Fruit fly (Drosophila melanogaster): ENCODE measurements around the gene CG1271.

dm6 chr3L:3081966-3082516 is 29.7 kb downstream of the CG1271 start:
- TF ChIP-seq Sin3A (optimal IDR thresholded peaks at IDR 0.05) (no peak), h (optimal IDR thresholded peaks at IDR 0.05) (no peak), psq (optimal IDR thresholded peaks at IDR 0.05) (no peak), insv (optimal IDR thresholded peaks at IDR 0.05) (no peak)

Data from Kc167 (cell line).